Worm (Caenorhabditis elegans) whole organism, L4/young adult: ENCODE results near the gene clec-128.

ENCODE experiments used
- W03F9.2 ChIP-seq: fragments of 150-350 bp; optimal IDR thresholded peaks from 2 replicates; lab custom pipeline; 2014; ENCODE audit warnings: missing biosample characterization, missing genetic modification characterization
- him-1 ChIP-seq: sonication (generic microtip); optimal IDR thresholded peaks from 2 replicates; lab custom pipeline; 2016; ENCODE audit warnings: missing genotype, missing genetic modification reagents, missing genetic modification characterization, missing compliant biosample characterization

DNA sequence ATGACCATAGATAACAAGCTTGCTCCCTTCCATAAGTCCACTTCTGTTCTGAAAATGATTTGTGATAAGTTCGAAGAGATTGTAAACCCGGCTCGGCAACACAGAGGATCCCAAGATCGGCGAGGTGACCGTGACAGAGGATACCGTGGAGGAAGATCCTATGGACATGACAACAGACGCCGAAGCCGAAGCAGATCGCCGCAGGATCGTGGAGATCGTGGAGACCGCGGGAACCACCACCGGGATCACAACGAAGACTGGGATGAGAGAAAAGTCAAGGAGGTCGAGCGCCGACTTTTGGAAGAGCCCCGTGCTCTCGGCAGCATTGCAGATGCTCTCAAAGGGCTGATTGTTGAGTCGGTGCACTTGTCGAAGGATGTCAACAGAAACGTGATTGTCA is 33.8 kb upstream of the clec-128 start:
- TF ChIP-seq W03F9.2 (tag; lab: Kevin White, UChicago) = no peak
- no peak for TF ChIP-seq him-1 (tag; lab: Kevin White, UChicago)
